Fruit fly (Drosophila melanogaster) whole organism, prepupa: ENCODE data around the gene Sec71.

ENCODE experiments used
- CG10631 ChIP-seq: fragments of 200-800 bp; sonication (Bioruptor generic); optimal IDR thresholded peaks from 2 replicates; lab custom pipeline; 2016; ENCODE audit warnings: missing biosample characterization, missing genetic modification characterization
- CG10669 ChIP-seq: fragments of 200-800 bp; sonication (Bioruptor generic); optimal IDR thresholded peaks from 3 replicates; lab custom pipeline; 2018; ENCODE audit warnings: missing biosample characterization, mild to moderate bottlenecking, missing genetic modification characterization, moderate library complexity
- CG11294 ChIP-seq: fragments of 200-800 bp; sonication (Bioruptor generic); IDR thresholded peaks from 2 replicates; pipeline ENCODE4 v1.3.6; 2022; ENCODE audit warnings: missing biosample characterization, missing genetic modification characterization
- CG1621 ChIP-seq: fragments of 200-800 bp; sonication (Bioruptor generic); optimal IDR thresholded peaks from 3 replicates; lab custom pipeline; 2018; ENCODE audit warnings: missing biosample characterization, mild to moderate bottlenecking, missing genetic modification characterization
- CG31627 ChIP-seq: fragments of 200-800 bp; sonication (Bioruptor generic); optimal IDR thresholded peaks from 3 replicates; lab custom pipeline; 2016; ENCODE audit warnings: missing biosample characterization, missing genetic modification characterization
- CG4318 ChIP-seq: fragments of 200-800 bp; sonication (Bioruptor generic); optimal IDR thresholded peaks from 3 replicates; lab custom pipeline; 2017; ENCODE audit warnings: missing biosample characterization, mild to moderate bottlenecking, missing genetic modification characterization
- Hr39 ChIP-seq: fragments of 200-800 bp; sonication (Bioruptor generic); optimal IDR thresholded peaks from 2 replicates; lab custom pipeline; 2016; ENCODE audit warnings: missing biosample characterization, missing genetic modification characterization
- Lpt ChIP-seq: fragments of 200-800 bp; sonication (Bioruptor generic); optimal IDR thresholded peaks from 3 replicates; lab custom pipeline; 2016; ENCODE audit warnings: missing biosample characterization, missing genetic modification characterization
- Sox14 ChIP-seq: fragments of 200-800 bp; sonication (Bioruptor generic); optimal IDR thresholded peaks from 3 replicates; lab custom pipeline; 2016; ENCODE audit warnings: missing biosample characterization, missing genetic modification characterization
- dac ChIP-seq: fragments of 200-800 bp; sonication (Bioruptor generic); optimal IDR thresholded peaks from 2 replicates; lab custom pipeline; 2017; ENCODE audit warnings: missing biosample characterization, mild to moderate bottlenecking, missing genetic modification characterization
- dsx ChIP-seq: fragments of 200-800 bp; optimal IDR thresholded peaks from 3 replicates; lab custom pipeline; 2019; ENCODE audit warnings: missing biosample characterization, mild to moderate bottlenecking, missing genetic modification characterization, moderate library complexity; ENCODE audit not compliant: poor library complexity, severe bottlenecking
- fd59A ChIP-seq: fragments of 200-800 bp; sonication (Bioruptor generic); optimal IDR thresholded peaks from 2 replicates; lab custom pipeline; 2017; ENCODE audit warnings: missing biosample characterization, mild to moderate bottlenecking, missing genetic modification characterization, missing genetic modification reagents
- svp ChIP-seq: fragments of 200-800 bp; sonication (Bioruptor generic); peaks from one replicate; lab custom pipeline; 2016; ENCODE audit warnings: missing biosample characterization, missing genetic modification characterization

- TF ChIP-seq dac (GFP tag; lab: Kevin White, UChicago) (no peak), CG11294 (GFP tag; lab: Robert Waterston, UW) (no peak), Sox14 (GFP tag; lab: Kevin White, UChicago) (no peak), CG10669 (GFP tag; lab: Kevin White, UChicago) (no peak), fd59A (GFP tag; lab: Kevin White, UChicago) (no peak), CG10631 (GFP tag; lab: Kevin White, UChicago) (no peak), Lpt (GFP tag; lab: Kevin White, UChicago) (no peak), svp (no peak), Hr39 (GFP tag; lab: Kevin White, UChicago) (no peak), CG1621 (peak; percentile 77), dsx (GFP tag; lab: Kevin White, UChicago) (no peak), CG31627 (GFP tag; lab: Kevin White, UChicago) (no peak), CG4318 (no peak)
These were observed 34.2 kb downstream of the Sec71 start, which contains the start of gene PolG1 for dm6 chr2L:13827557-13827956.
